Worm (Caenorhabditis elegans) whole organism, L3 larva: ENCODE data around the gene B0222.11.

Source experiments
- R02D3.7 ChIP-seq: fragments of 150-350 bp; optimal IDR thresholded peaks from 2 replicates; lab custom pipeline; 2014; ENCODE audit warnings: missing biosample characterization, missing genetic modification characterization
- ZK546.5 ChIP-seq: sonication (generic microtip); optimal IDR thresholded peaks from 2 replicates; lab custom pipeline; 2017; ENCODE audit warnings: missing biosample characterization, missing genetic modification characterization
- aly-2 ChIP-seq: fragments of 150-350 bp; optimal IDR thresholded peaks from 2 replicates; lab custom pipeline; 2014; ENCODE audit warnings: missing biosample characterization, missing genetic modification characterization
- ama-1 ChIP-seq: fragments of 150-350 bp; optimal IDR thresholded peaks from 2 replicates; lab custom pipeline; 2018
- ceh-16 ChIP-seq: sonication (generic microtip); optimal IDR thresholded peaks from 2 replicates; lab custom pipeline; 2017; ENCODE audit warnings: missing biosample characterization, missing genetic modification characterization
- ceh-28 ChIP-seq: fragments of 150-350 bp; optimal IDR thresholded peaks from 2 replicates; lab custom pipeline; 2014; ENCODE audit warnings: missing biosample characterization, missing genetic modification reagents, missing genetic modification characterization
- ceh-82 ChIP-seq: fragments of 150-350 bp; optimal IDR thresholded peaks from 2 replicates; lab custom pipeline; 2014; ENCODE audit warnings: missing biosample characterization, missing genetic modification characterization
- ceh-9 ChIP-seq: sonication (generic microtip); optimal IDR thresholded peaks from 2 replicates; lab custom pipeline; 2018; ENCODE audit warnings: missing biosample characterization, missing genetic modification characterization
- daf-12 ChIP-seq: fragments of 150-350 bp; optimal IDR thresholded peaks from 2 replicates; lab custom pipeline; 2014; ENCODE audit warnings: missing biosample characterization, missing genetic modification reagents, missing genetic modification characterization
- egl-27 ChIP-seq: sonication (generic microtip); optimal IDR thresholded peaks from 4 replicates; lab custom pipeline; 2017; ENCODE audit warnings: missing biosample characterization, missing genetic modification reagents, missing genetic modification characterization
- egl-5 ChIP-seq: fragments of 150-350 bp; optimal IDR thresholded peaks from 2 replicates; lab custom pipeline; 2017; ENCODE audit warnings: missing biosample characterization, missing genetic modification reagents, missing genetic modification characterization, inconsistent platforms
- elt-1 ChIP-seq: fragments of 150-350 bp; optimal IDR thresholded peaks from 2 replicates; lab custom pipeline; 2014; ENCODE audit warnings: missing biosample characterization, missing genetic modification characterization
- elt-2 ChIP-seq: sonication (generic microtip); optimal IDR thresholded peaks from 2 replicates; lab custom pipeline; 2016; ENCODE audit warnings: missing genetic modification reagents, mild to moderate bottlenecking, missing genetic modification characterization, missing compliant biosample characterization
- elt-3 ChIP-seq, 3 experiments: fragments of 150-350 bp in 1 of 3; sonication (generic microtip) in 2 of 3; optimal IDR thresholded peaks; 2 replicates in 2 of 3; 4 replicates in 1 of 3; lab custom pipeline; 2014 to 2017; ENCODE audit warnings: missing biosample characterization in 3 of 3, missing genetic modification characterization in 3 of 3
- eor-1 ChIP-seq, 2 experiments: fragments of 150-350 bp; optimal IDR thresholded peaks; 2 replicates each; lab custom pipeline; 2014 to 2018; ENCODE audit warnings: missing biosample characterization in 2 of 2, missing genetic modification characterization in 2 of 2
- fkh-10 ChIP-seq: sonication (generic microtip); optimal IDR thresholded peaks from 2 replicates; lab custom pipeline; 2017; ENCODE audit warnings: missing biosample characterization, missing genetic modification reagents, missing genetic modification characterization
- fkh-2 ChIP-seq: fragments of 150-350 bp; optimal IDR thresholded peaks from 2 replicates; lab custom pipeline; 2014; ENCODE audit warnings: missing biosample characterization, missing genetic modification reagents, missing genetic modification characterization
- fos-1 ChIP-seq: fragments of 150-350 bp; optimal IDR thresholded peaks from 2 replicates; lab custom pipeline; 2014; ENCODE audit warnings: missing biosample characterization, missing genetic modification characterization
- hmg-11 ChIP-seq: sonication (generic microtip); optimal IDR thresholded peaks from 2 replicates; lab custom pipeline; 2016; ENCODE audit warnings: missing genetic modification characterization, missing compliant biosample characterization
- jun-1 ChIP-seq: fragments of 150-350 bp; optimal IDR thresholded peaks from 2 replicates; lab custom pipeline; 2014; ENCODE audit warnings: missing biosample characterization, missing genetic modification reagents, missing genetic modification characterization
- lin-15B ChIP-seq: fragments of 150-350 bp; optimal IDR thresholded peaks from 2 replicates; lab custom pipeline; 2014; ENCODE audit warnings: missing biosample characterization, missing genetic modification characterization
- lin-39 ChIP-seq: fragments of 150-350 bp; optimal IDR thresholded peaks from 2 replicates; lab custom pipeline; 2018; ENCODE audit warnings: missing biosample characterization, missing genetic modification reagents, missing genetic modification characterization
- lsy-12 ChIP-seq: sonication (generic microtip); optimal IDR thresholded peaks from 2 replicates; lab custom pipeline; 2016; ENCODE audit warnings: mild to moderate bottlenecking, missing genetic modification characterization, missing compliant biosample characterization
- nfya-1 ChIP-seq: sonication (generic microtip); optimal IDR thresholded peaks from 2 replicates; lab custom pipeline; 2017; ENCODE audit warnings: missing genetic modification characterization, mild to moderate bottlenecking, missing compliant biosample characterization, antibody characterized with exemption, moderate library complexity; ENCODE audit not compliant: insufficient read depth
- nhr-11 ChIP-seq: fragments of 150-350 bp; optimal IDR thresholded peaks from 2 replicates; lab custom pipeline; 2014; ENCODE audit warnings: missing biosample characterization, missing genetic modification characterization
- nhr-12 ChIP-seq: fragments of 150-350 bp; optimal IDR thresholded peaks from 2 replicates; lab custom pipeline; 2014; ENCODE audit warnings: missing biosample characterization, missing genetic modification characterization
- nhr-23 ChIP-seq: fragments of 150-350 bp; optimal IDR thresholded peaks from 2 replicates; lab custom pipeline; 2014; ENCODE audit warnings: missing biosample characterization, missing genetic modification reagents, missing genetic modification characterization
- nhr-237 ChIP-seq: fragments of 150-350 bp; optimal IDR thresholded peaks from 2 replicates; lab custom pipeline; 2014; ENCODE audit warnings: missing biosample characterization, missing genetic modification characterization
- nhr-25 ChIP-seq: sonication (generic microtip); optimal IDR thresholded peaks from 2 replicates; lab custom pipeline; 2017; ENCODE audit warnings: missing biosample characterization, missing genetic modification characterization
- nhr-43 ChIP-seq: sonication (generic microtip); optimal IDR thresholded peaks from 2 replicates; lab custom pipeline; 2016; ENCODE audit warnings: mild to moderate bottlenecking, missing genetic modification characterization, missing compliant biosample characterization; ENCODE audit not compliant: poor library complexity, severe bottlenecking
- nhr-67 ChIP-seq: fragments of 150-350 bp; optimal IDR thresholded peaks from 2 replicates; lab custom pipeline; 2014; ENCODE audit warnings: missing biosample characterization, missing genetic modification characterization
- nhr-76 ChIP-seq: fragments of 150-350 bp; sonication (generic microtip); optimal IDR thresholded peaks from 5 replicates; lab custom pipeline; 2014; ENCODE audit warnings: missing biosample characterization, missing genetic modification characterization
- nhr-77 ChIP-seq: fragments of 150-350 bp; optimal IDR thresholded peaks from 2 replicates; lab custom pipeline; 2014; ENCODE audit warnings: missing biosample characterization, missing genetic modification characterization
- pha-4 ChIP-seq: fragments of 150-350 bp; optimal IDR thresholded peaks from 2 replicates; lab custom pipeline; 2014; ENCODE audit warnings: missing biosample characterization, missing genetic modification reagents, missing genetic modification characterization
- pqm-1 ChIP-seq: fragments of 150-350 bp; optimal IDR thresholded peaks from 2 replicates; lab custom pipeline; 2017; ENCODE audit warnings: missing biosample characterization, missing genetic modification characterization, inconsistent platforms
- sea-2 ChIP-seq: fragments of 150-350 bp; sonication (generic microtip); optimal IDR thresholded peaks from 4 replicates; lab custom pipeline; 2014; ENCODE audit warnings: missing biosample characterization, missing genetic modification reagents, missing genetic modification characterization
- skn-1 ChIP-seq: fragments of 150-350 bp; optimal IDR thresholded peaks from 2 replicates; lab custom pipeline; 2014; ENCODE audit warnings: missing biosample characterization, missing genetic modification characterization
- snpc-4 ChIP-seq: fragments of 150-350 bp; optimal IDR thresholded peaks from 2 replicates; lab custom pipeline; 2014; ENCODE audit warnings: missing biosample characterization, missing genetic modification characterization
- tbx-2 ChIP-seq: sonication (generic microtip); optimal IDR thresholded peaks from 2 replicates; lab custom pipeline; 2016; ENCODE audit warnings: mild to moderate bottlenecking, missing genetic modification characterization, missing compliant biosample characterization
- unc-39 ChIP-seq: sonication (generic microtip); optimal IDR thresholded peaks from 4 replicates; lab custom pipeline; 2017; ENCODE audit warnings: missing biosample characterization, missing genetic modification characterization
- unc-62 ChIP-seq: fragments of 150-350 bp; sonication (generic microtip); optimal IDR thresholded peaks from 4 replicates; lab custom pipeline; 2014; ENCODE audit warnings: missing biosample characterization, missing genetic modification reagents, missing genetic modification characterization
- zag-1 ChIP-seq: fragments of 150-350 bp; optimal IDR thresholded peaks from 2 replicates; lab custom pipeline; 2014; ENCODE audit warnings: missing biosample characterization, missing genetic modification characterization
- ztf-11 ChIP-seq: fragments of 150-350 bp; optimal IDR thresholded peaks from 2 replicates; lab custom pipeline; 2014; ENCODE audit warnings: missing biosample characterization, missing genetic modification characterization
- ztf-4 ChIP-seq: fragments of 150-350 bp; optimal IDR thresholded peaks from 2 replicates; lab custom pipeline; 2014; ENCODE audit warnings: missing biosample characterization, missing genetic modification characterization

The B0222.11 gene

DNA sequence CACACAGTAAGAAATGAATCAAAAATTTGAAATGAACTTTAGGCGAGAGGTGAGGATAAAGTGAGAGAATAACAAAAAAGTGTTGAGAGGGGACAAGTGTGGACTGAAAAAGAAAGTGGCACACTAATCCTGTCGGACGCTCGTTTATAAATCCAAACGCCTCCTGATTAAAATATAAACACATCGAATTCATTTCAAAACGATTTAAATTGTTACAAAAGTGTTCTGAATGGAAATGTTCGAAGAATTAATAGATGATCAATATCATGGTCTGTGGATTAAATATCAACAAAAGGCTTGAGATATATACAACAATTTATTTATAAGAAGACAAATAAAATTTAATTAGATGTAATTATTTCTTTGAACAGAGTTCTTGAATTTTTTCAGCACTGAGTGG lies at the start of gene B0222.11:
TSS of gene B0222.11 (minus strand) at position 101 of the 400 bp plus-strand sequence.
- TF ChIP-seq unc-39 (tag; lab: Kevin White, UChicago) (no peak), skn-1 (no peak), eor-1 (tag; optimal IDR thresholded peaks at IDR 0.05; lab: Kevin White, UChicago) (no peak), unc-62 (GFP tag; lab: Kevin White, UChicago) (no peak), ztf-4 (tag; lab: Kevin White, UChicago) (no peak), fos-1 (no peak)

- TF ChIP-seq fkh-2 (no peak), nhr-77 (tag; lab: Kevin White, UChicago) (no peak)
Observed at ce11 chrV:9217158-9217557, 49.2 kb upstream of the B0222.11 start, which contains the start of gene pacs-1. pacs-1 (minus strand) TSS chrV:9217258.

DNA sequence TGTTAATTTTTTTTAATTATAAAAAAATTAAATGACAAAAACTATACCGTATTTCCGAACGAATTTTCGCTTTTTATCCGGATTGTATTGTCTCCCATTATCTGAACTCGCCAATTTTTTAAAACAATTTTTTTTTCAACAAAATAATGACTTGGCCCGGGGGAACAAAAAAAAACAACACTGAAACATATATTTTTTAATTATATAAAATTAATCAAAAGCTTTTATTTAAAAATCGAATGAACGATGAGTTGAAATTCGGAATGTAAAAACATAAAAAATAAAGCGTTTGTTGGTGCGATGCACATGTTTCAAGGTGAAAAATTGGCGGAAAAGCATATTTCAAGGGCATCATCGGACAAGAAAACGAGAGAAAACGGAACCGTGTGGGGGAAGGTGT lies 45.6 kb upstream of the B0222.11 start, which contains the start of gene mdt-27:
TSS of gene mdt-27 (minus strand) at position 101 of the 400 bp plus-strand sequence.
- no peak for TF ChIP-seq nhr-77 (tag; lab: Kevin White, UChicago)
- no peak for TF ChIP-seq nhr-43 (tag; lab: Kevin White, UChicago)
- no peak for TF ChIP-seq zag-1 (tag; lab: Kevin White, UChicago)
- no peak for TF ChIP-seq pqm-1 (tag; lab: Kevin White, UChicago)
- TF ChIP-seq nhr-237 = no peak
- TF ChIP-seq sea-2 (GFP tag; lab: Kevin White, UChicago) = no peak
- no peak for TF ChIP-seq nhr-76 (tag; lab: Kevin White, UChicago)
- no peak for TF ChIP-seq unc-39 (tag; lab: Kevin White, UChicago)
- TF ChIP-seq nhr-67 (tag; lab: Kevin White, UChicago) = no peak
- TF ChIP-seq ZK546.5 (tag; lab: Kevin White, UChicago) = no peak
- TF ChIP-seq fkh-10 (GFP tag; lab: Kevin White, UChicago) = no peak
- no peak for TF ChIP-seq ztf-11 (tag; lab: Kevin White, UChicago)
- no peak for TF ChIP-seq eor-1 (tag; optimal IDR thresholded peaks at IDR 0.05; lab: Kevin White, UChicago)
- no peak for TF ChIP-seq hmg-11 (tag; lab: Kevin White, UChicago)
- no peak for TF ChIP-seq lin-15B (tag; lab: Kevin White, UChicago)
- no peak for TF ChIP-seq egl-5
- TF ChIP-seq fkh-2 = no peak
- no peak for TF ChIP-seq R02D3.7 (tag; lab: Kevin White, UChicago)

ce11 chrV:9212499-9212898 lies 44.5 kb upstream of the B0222.11 start:
- TF ChIP-seq ceh-28 (tag; lab: Kevin White, UChicago) (no peak), egl-27 (tag; lab: Kevin White, UChicago) (no peak), lin-39 (tag; lab: Kevin White, UChicago) (peak; percentile 79), nhr-76 (tag; lab: Kevin White, UChicago) (no peak), elt-3 (tag; optimal IDR thresholded peaks at IDR 0.05; lab: Kevin White, UChicago) (no peak), unc-39 (tag; lab: Kevin White, UChicago) (no peak), unc-62 (GFP tag; lab: Kevin White, UChicago) (no peak), ztf-11 (tag; lab: Kevin White, UChicago) (no peak), snpc-4 (tag; lab: Kevin White, UChicago) (peak; percentile 73), eor-1 (tag; optimal IDR thresholded peaks at IDR 0.05; lab: Kevin White, UChicago) (no peak), daf-12 (tag; lab: Kevin White, UChicago) (no peak), nhr-237 (no peak), nhr-25 (tag; lab: Kevin White, UChicago) (peak; percentile 80), elt-2 (tag; lab: Kevin White, UChicago) (peak; percentile 53), pha-4 (tag; lab: Kevin White, UChicago) (peak; percentile 91), nhr-11 (tag; lab: Kevin White, UChicago) (no peak), R02D3.7 (tag; lab: Kevin White, UChicago) (no peak), zag-1 (tag; lab: Kevin White, UChicago) (no peak), nhr-77 (tag; lab: Kevin White, UChicago) (no peak), skn-1 (no peak), egl-5 (peak; percentile 92), nfya-1 (tag; lab: Kevin White, UChicago) (peak; percentile 81), ztf-4 (tag; lab: Kevin White, UChicago) (no peak), nhr-23 (tag; lab: Kevin White, UChicago) (peak; percentile 54), fos-1 (no peak), tbx-2 (tag; lab: Kevin White, UChicago) (no peak), ZK546.5 (tag; lab: Kevin White, UChicago) (no peak), nhr-12 (tag; lab: Kevin White, UChicago) (no peak), hmg-11 (tag; lab: Kevin White, UChicago) (peak; percentile 54), nhr-67 (tag; lab: Kevin White, UChicago) (no peak), ceh-9 (tag; lab: Kevin White, UChicago) (no peak), fkh-10 (GFP tag; lab: Kevin White, UChicago) (no peak), ceh-16 (tag; lab: Kevin White, UChicago) (no peak), pqm-1 (tag; lab: Kevin White, UChicago) (peak; percentile 33), sea-2 (GFP tag; lab: Kevin White, UChicago) (no peak), elt-1 (tag; lab: Kevin White, UChicago) (no peak), lin-15B (tag; lab: Kevin White, UChicago) (peak; percentile 90), nhr-43 (tag; lab: Kevin White, UChicago) (no peak), ceh-82 (no peak), aly-2 (no peak), ama-1 (no peak), lsy-12 (tag; lab: Kevin White, UChicago) (no peak), jun-1 (tag; lab: Kevin White, UChicago) (no peak)
